Fruit fly (Drosophila melanogaster) whole organism: Measurements from ENCODE around the gene CG31510.
"Not testable (repeated sequence)": the region's sequence is repeated elsewhere in the genome, so short reads cannot be mapped to it uniquely, and the experiment has no call there.

Experiments used
- CG8478 ChIP-seq: fragments of >200 bp; optimal IDR thresholded peaks from 2 replicates; lab custom pipeline; 2018; ENCODE audit warnings: inconsistent platforms
- Dll ChIP-seq: fragments of >200 bp; optimal IDR thresholded peaks from 2 replicates; lab custom pipeline; 2017
- EcR ChIP-seq, 2 experiments: fragments of >200 bp; optimal IDR thresholded peaks; 2 replicates each; lab custom pipeline; 2017; ENCODE audit warnings: missing biosample characterization in 2 of 2, missing genetic modification characterization in 2 of 2, missing genetic modification reagents in 2 of 2
- pan ChIP-seq: fragments of >200 bp; optimal IDR thresholded peaks from 2 replicates; lab custom pipeline; 2017
- psq ChIP-seq: fragments of >200 bp; optimal IDR thresholded peaks from 2 replicates; lab custom pipeline; 2017
- usp ChIP-seq: fragments of >200 bp; optimal IDR thresholded peaks from 2 replicates; lab custom pipeline; 2017; ENCODE audit warnings: missing biosample characterization, missing genetic modification characterization, mixed read lengths

The CG31510 gene

dm6 chr3R:25122736-25123211, at the start of gene CG31510, which contains the start of gene TTLL5:
Gene CG31510 (minus strand): TSS chr3R:25122920.
Gene TTLL5 (minus strand): TSS chr3R:25122920.
- no peak for TF ChIP-seq Dll (lab: Kevin White, UChicago)

- TF ChIP-seq CG8478 (no peak), usp (no peak), pan (lab: Kevin White, UChicago) (no peak), EcR (GFP tag; optimal IDR thresholded peaks at IDR 0.05; lab: Kevin White, UChicago) (no peak), Dll (lab: Kevin White, UChicago) (no peak), psq (lab: Kevin White, UChicago) (no peak)
Observed at dm6 chr3R:25172353-25172752, 49.6 kb upstream of the CG31510 start.

- TF ChIP-seq pan (lab: Kevin White, UChicago) (no peak), CG8478 (no peak), psq (lab: Kevin White, UChicago) (no peak), Dll (lab: Kevin White, UChicago) (no peak), EcR (GFP tag; optimal IDR thresholded peaks at IDR 0.05; lab: Kevin White, UChicago) (no peak), usp (no peak)
Observed at dm6 chr3R:25168259-25168972, 45.7 kb upstream of the CG31510 start.

dm6 chr3R:25167407-25168191, 44.9 kb upstream of the CG31510 start:
- no peak for TF ChIP-seq Dll (lab: Kevin White, UChicago)
- no peak for TF ChIP-seq psq (lab: Kevin White, UChicago)

dm6 chr3R:25166788-25167187, 44.1 kb upstream of the CG31510 start:
- TF ChIP-seq psq (lab: Kevin White, UChicago), result no peak
- TF ChIP-seq pan (lab: Kevin White, UChicago), result no peak
- TF ChIP-seq Dll (lab: Kevin White, UChicago), result no peak
- TF ChIP-seq CG8478, result no peak
- TF ChIP-seq EcR (GFP tag; optimal IDR thresholded peaks at IDR 0.05; lab: Kevin White, UChicago), result no peak
- TF ChIP-seq usp, result no peak

DNA sequence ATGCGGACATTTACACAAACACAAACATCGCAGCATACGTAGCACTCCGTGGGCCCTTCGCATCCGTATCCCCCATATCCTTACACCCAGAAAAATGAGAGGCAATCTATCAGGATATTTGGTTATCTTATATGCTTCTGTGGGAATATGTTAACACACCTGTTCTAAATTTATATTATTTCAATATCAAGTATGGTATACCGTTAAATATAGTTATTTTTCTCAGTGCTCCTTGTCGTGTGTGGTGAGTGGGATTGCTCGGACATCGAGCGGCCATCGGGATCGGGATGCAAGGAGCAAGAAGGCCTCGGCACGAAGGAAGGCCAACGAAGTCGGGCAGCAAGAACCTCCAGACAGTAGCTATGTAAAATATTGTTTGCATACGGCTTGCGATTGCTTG, 38.8 kb upstream of the CG31510 start:
- TF ChIP-seq CG8478 (no peak), psq (lab: Kevin White, UChicago) (no peak), usp (no peak), Dll (lab: Kevin White, UChicago) (no peak), EcR (GFP tag; optimal IDR thresholded peaks at IDR 0.05; lab: Kevin White, UChicago) (no peak), pan (lab: Kevin White, UChicago) (no peak)

DNA sequence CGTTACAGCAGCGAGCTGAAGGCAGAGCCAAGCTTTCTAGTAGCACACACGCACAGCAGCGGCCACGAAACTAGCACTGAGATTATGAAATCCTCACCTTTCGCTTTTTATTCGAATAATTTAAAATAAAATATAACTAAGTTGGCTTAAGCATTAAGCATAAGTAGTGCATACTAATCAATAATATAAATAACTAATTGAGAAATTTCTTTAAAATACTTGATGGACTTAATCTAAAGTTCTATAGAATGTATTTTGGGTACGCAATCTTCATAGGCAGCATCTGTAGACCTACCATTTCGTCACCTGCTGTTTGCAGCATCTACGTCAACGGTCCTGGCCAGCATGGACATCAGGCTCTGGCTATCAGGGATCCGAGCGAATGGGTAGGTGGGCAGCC, 29.6 kb upstream of the CG31510 start:
- TF ChIP-seq EcR (GFP tag; optimal IDR thresholded peaks at IDR 0.05; lab: Kevin White, UChicago) (no peak), CG8478 (no peak), psq (lab: Kevin White, UChicago) (no peak), usp (no peak), pan (lab: Kevin White, UChicago) (no peak), Dll (lab: Kevin White, UChicago) (no peak)

dm6 chr3R:25137565-25138367, 15.0 kb upstream of the CG31510 start, which contains the start of gene danr:
Gene danr (plus strand): TSS chr3R:25138072.
- TF ChIP-seq Dll (lab: Kevin White, UChicago), result peak; percentile 76
- no peak for TF ChIP-seq usp

DNA sequence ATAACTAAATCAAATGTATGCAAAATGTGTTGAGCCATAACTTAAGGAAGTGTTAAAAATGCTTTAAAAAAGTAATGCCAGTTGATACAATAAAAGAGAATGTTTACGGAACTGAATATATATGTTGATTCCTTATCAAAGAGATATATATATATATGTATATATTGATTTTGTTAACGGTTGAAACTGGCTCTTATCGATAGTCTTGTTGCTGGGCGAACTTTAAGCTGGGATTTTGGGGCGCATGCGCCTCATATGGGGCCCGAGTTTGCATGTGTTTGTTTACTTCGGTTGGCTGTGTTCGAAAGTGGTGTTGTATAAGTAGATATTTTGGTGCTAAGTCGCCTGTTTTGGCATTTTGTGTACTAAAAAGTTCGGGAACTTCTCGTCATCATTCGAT, 8.3 kb upstream of the CG31510 start, which contains the start of gene Bili:
TSS of gene Bili (plus strand) at position 265 of the 400 bp plus-strand sequence.
- TF ChIP-seq psq, pan, Dll (lab: Kevin White, UChicago): not testable (repeated sequence)

dm6 chr3R:25127231-25127689, 4.5 kb upstream of the CG31510 start, which contains the start of the genes Mocs2A, Mocs2B and Clbn:
Gene Mocs2A (minus strand): TSS chr3R:25127359.
Gene Mocs2B (minus strand): TSS chr3R:25127359.
Gene Clbn (plus strand): TSS chr3R:25127502.
- TF ChIP-seq Dll (lab: Kevin White, UChicago), result no peak
- no peak for TF ChIP-seq usp
- TF ChIP-seq CG8478, result no peak
- no peak for TF ChIP-seq pan (lab: Kevin White, UChicago)
- no peak for TF ChIP-seq psq (lab: Kevin White, UChicago)
- no peak for TF ChIP-seq EcR (GFP tag; optimal IDR thresholded peaks at IDR 0.05; lab: Kevin White, UChicago)

DNA sequence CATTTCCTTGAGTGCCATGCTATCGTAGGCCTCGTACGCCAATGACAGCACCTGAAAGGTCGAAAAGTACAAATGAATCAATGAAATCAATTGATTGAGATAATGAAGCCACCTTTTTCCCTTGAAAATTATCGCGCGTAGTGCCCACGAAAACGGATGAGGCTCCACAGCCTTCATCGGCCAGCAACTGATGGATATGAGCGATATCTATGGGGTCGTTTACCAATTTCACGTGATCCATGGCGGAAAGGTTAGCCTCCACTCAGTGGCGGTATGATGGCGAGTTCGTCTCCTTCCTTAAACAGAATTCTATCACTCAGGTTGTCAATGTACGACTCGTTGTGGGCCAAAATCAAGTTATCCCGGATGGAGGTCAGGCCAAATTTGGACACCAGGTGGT, 4.1 kb upstream of the CG31510 start:
- no peak for TF ChIP-seq usp
- TF ChIP-seq psq (lab: Kevin White, UChicago), result no peak
- no peak for TF ChIP-seq pan (lab: Kevin White, UChicago)
- no peak for TF ChIP-seq Dll (lab: Kevin White, UChicago)
- TF ChIP-seq EcR (GFP tag; optimal IDR thresholded peaks at IDR 0.05; lab: Kevin White, UChicago), result no peak
- no peak for TF ChIP-seq CG8478
